Worm (Caenorhabditis elegans) whole organism, L4 larva: Measurements from ENCODE around the gene piga-1.

Experiments used
- aha-1 ChIP-seq: fragments of 150-350 bp; peaks from one replicate; lab custom pipeline; 2014; ENCODE audit warnings: missing biosample characterization, missing genetic modification characterization
- hif-1 ChIP-seq, 2 experiments: sonication (generic microtip); optimal IDR thresholded peaks; 2 replicates each; lab custom pipeline; 2016 to 2017; ENCODE audit warnings: missing compliant biosample characterization in 2 of 2, missing genetic modification characterization in 2 of 2, missing genetic modification reagents in 2 of 2, missing genotype in 2 of 2, mild to moderate bottlenecking in 1 of 2
- hlh-30 ChIP-seq: sonication (generic microtip); optimal IDR thresholded peaks from 2 replicates; lab custom pipeline; 2017; ENCODE audit warnings: antibody characterized with exemption, mild to moderate bottlenecking, missing genetic modification characterization, missing compliant biosample characterization; ENCODE audit not compliant: insufficient read depth
- lin-39 ChIP-seq: fragments of 150-350 bp; optimal IDR thresholded peaks from 2 replicates; lab custom pipeline; 2014; ENCODE audit warnings: missing biosample characterization, missing genetic modification reagents, missing genetic modification characterization
- madf-5 ChIP-seq, 2 experiments: fragments of 200-800 bp; sonication (Bioruptor generic); IDR thresholded peaks; 2 replicates each; pipeline ENCODE4 v1.3.6; 2022; ENCODE audit warnings: missing compliant biosample characterization in 2 of 2, missing genetic modification characterization in 2 of 2
- nhr-41 ChIP-seq: fragments of 200-800 bp; sonication (Bioruptor generic); IDR thresholded peaks from 2 replicates; pipeline ENCODE4 v1.3.6; 2022; ENCODE audit warnings: missing genetic modification reagents, missing genetic modification characterization, missing compliant biosample characterization
- nhr-42 ChIP-seq: fragments of 200-800 bp; sonication (Bioruptor generic); IDR thresholded peaks from 2 replicates; pipeline ENCODE4 v1.3.6; 2022; ENCODE audit warnings: missing genetic modification characterization, missing compliant biosample characterization
- snpc-4 ChIP-seq: fragments of 150-350 bp; optimal IDR thresholded peaks from 2 replicates; lab custom pipeline; 2014; ENCODE audit warnings: missing biosample characterization, missing genetic modification characterization
- unc-39 ChIP-seq: sonication (generic microtip); optimal IDR thresholded peaks from 2 replicates; lab custom pipeline; 2017; ENCODE audit warnings: missing biosample characterization, missing genetic modification characterization

DNA sequence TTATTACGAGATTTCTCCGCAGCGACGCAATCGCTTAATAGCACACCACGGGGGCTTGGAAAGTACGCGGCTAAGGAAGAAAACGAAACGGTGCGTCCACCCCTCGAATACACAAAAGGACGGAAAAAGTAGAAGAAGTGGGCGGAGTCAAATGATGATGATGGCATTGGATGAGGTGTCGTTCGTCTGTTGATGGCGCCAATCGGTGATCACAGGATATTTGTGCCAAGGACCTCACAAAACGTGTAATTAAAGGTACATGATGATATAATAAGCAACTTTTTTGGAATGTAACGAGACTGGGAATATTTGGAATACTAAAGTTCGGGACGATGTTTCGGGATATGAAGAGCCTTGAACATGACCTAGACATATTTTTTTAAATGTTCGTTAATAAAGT lies 27.1 kb downstream of the piga-1 start, which contains the start of gene cutl-12:
- no peak for TF ChIP-seq madf-5 (GFP tag; IDR thresholded peaks at IDR 0.05; lab: Robert Waterston, UW)
- TF ChIP-seq aha-1 (tag; lab: Kevin White, UChicago) = no peak
- TF ChIP-seq nhr-42 (GFP tag; lab: Robert Waterston, UW) = no peak
- no peak for TF ChIP-seq unc-39
- no peak for TF ChIP-seq nhr-41
- no peak for TF ChIP-seq snpc-4
- TF ChIP-seq hlh-30 (tag; lab: Kevin White, UChicago) = no peak
- TF ChIP-seq hif-1 (tag; optimal IDR thresholded peaks at IDR 0.05; lab: Kevin White, UChicago) = no peak
- TF ChIP-seq lin-39 (tag; lab: Kevin White, UChicago) = no peak
